Worm (Caenorhabditis elegans) whole organism, L1 larva: ENCODE results near the gene bath-24.

ENCODE experiments used
- C04F5.9 ChIP-seq: sonication (generic microtip); optimal IDR thresholded peaks from 2 replicates; lab custom pipeline; 2016; ENCODE audit warnings: missing genetic modification characterization, missing compliant biosample characterization
- C16A3.4 ChIP-seq: fragments of 150-350 bp; optimal IDR thresholded peaks from 2 replicates; lab custom pipeline; 2014; ENCODE audit warnings: missing biosample characterization, missing genetic modification characterization
- C34B4.2 ChIP-seq: sonication (generic microtip); optimal IDR thresholded peaks from 2 replicates; lab custom pipeline; 2017; ENCODE audit warnings: mild to moderate bottlenecking, missing genetic modification characterization, missing compliant biosample characterization
- F16B12.6 ChIP-seq: fragments of 150-350 bp; optimal IDR thresholded peaks from 2 replicates; lab custom pipeline; 2014; ENCODE audit warnings: missing biosample characterization, missing genetic modification characterization
- alr-1 ChIP-seq: fragments of 200-800 bp; sonication (Bioruptor generic); optimal IDR thresholded peaks from 2 replicates; lab custom pipeline; 2018; ENCODE audit warnings: borderline replicate concordance, mild to moderate bottlenecking, missing genetic modification characterization, missing compliant biosample characterization
- ceh-63 ChIP-seq: fragments of 200-800 bp; sonication (Bioruptor generic); optimal IDR thresholded peaks from 2 replicates; lab custom pipeline; 2018; ENCODE audit warnings: mild to moderate bottlenecking, missing genetic modification characterization, missing compliant biosample characterization
- ceh-88 ChIP-seq: fragments of 200-800 bp; sonication (Bioruptor generic); IDR thresholded peaks from 2 replicates; pipeline ENCODE4 v1.3.6; 2022; ENCODE audit warnings: missing genetic modification characterization, missing compliant biosample characterization
- ceh-90 ChIP-seq: sonication (generic microtip); optimal IDR thresholded peaks from 2 replicates; lab custom pipeline; 2016; ENCODE audit warnings: missing genetic modification characterization, missing compliant biosample characterization
- ces-1 ChIP-seq: fragments of 150-350 bp; optimal IDR thresholded peaks from 2 replicates; lab custom pipeline; 2014; ENCODE audit warnings: missing biosample characterization, missing genetic modification reagents, missing genetic modification characterization
- dpl-1 ChIP-seq, 3 experiments: fragments of 150-350 bp in 2 of 3; sonication (generic microtip) in 1 of 3; optimal IDR thresholded peaks; 2 replicates each; lab custom pipeline; 2014 to 2017; ENCODE audit warnings: missing biosample characterization in 3 of 3, missing genetic modification characterization in 3 of 3, missing genetic modification reagents in 3 of 3
- dsc-1 ChIP-seq: sonication (generic microtip); optimal IDR thresholded peaks from 2 replicates; lab custom pipeline; 2016; ENCODE audit warnings: mild to moderate bottlenecking, missing genetic modification characterization, missing compliant biosample characterization
- efl-1 ChIP-seq, 4 experiments: fragments of 150-350 bp; optimal IDR thresholded peaks in 3 of 4; peaks in 1 of 4; 1 replicate in 1 of 4; 2 replicates in 3 of 4; lab custom pipeline; 2014; ENCODE audit warnings: missing biosample characterization in 2 of 4, missing genetic modification characterization in 2 of 4, missing genetic modification reagents in 2 of 4
- elt-2 ChIP-seq: sonication (generic microtip); optimal IDR thresholded peaks from 2 replicates; lab custom pipeline; 2016; ENCODE audit warnings: missing genetic modification characterization, mild to moderate bottlenecking, inconsistent platforms, missing compliant biosample characterization, missing genetic modification reagents
- fkh-4 ChIP-seq: sonication (generic microtip); optimal IDR thresholded peaks from 2 replicates; lab custom pipeline; 2016; ENCODE audit warnings: missing compliant biosample characterization, missing genetic modification characterization, borderline replicate concordance
- fkh-8 ChIP-seq: sonication (generic microtip); optimal IDR thresholded peaks from 2 replicates; lab custom pipeline; 2016; ENCODE audit warnings: mild to moderate bottlenecking, missing genetic modification characterization, missing compliant biosample characterization
- grh-1 ChIP-seq: fragments of 200-800 bp; sonication (Bioruptor generic); IDR thresholded peaks from 2 replicates; pipeline ENCODE4 v1.3.6; 2022; ENCODE audit warnings: missing genetic modification reagents, missing genetic modification characterization, missing compliant biosample characterization
- isw-1 ChIP-seq: fragments of 200-800 bp; sonication (Bioruptor generic); IDR thresholded peaks from 2 replicates; pipeline ENCODE4 v1.3.6; 2022; ENCODE audit warnings: missing genetic modification characterization, missing compliant biosample characterization
- jun-1 ChIP-seq: fragments of 150-350 bp; optimal IDR thresholded peaks from 2 replicates; lab custom pipeline; 2014; ENCODE audit warnings: missing biosample characterization, missing genetic modification reagents, missing genetic modification characterization
- lin-14 ChIP-seq: fragments of 200-800 bp; sonication (Bioruptor generic); optimal IDR thresholded peaks from 2 replicates; lab custom pipeline; 2018; ENCODE audit warnings: mild to moderate bottlenecking, missing genetic modification characterization, moderate library complexity, missing compliant biosample characterization
- lin-15B ChIP-seq: fragments of 150-350 bp; sonication (generic microtip); optimal IDR thresholded peaks from 3 replicates; lab custom pipeline; 2014; ENCODE audit warnings: missing biosample characterization, missing genetic modification characterization
- lir-3 ChIP-seq: sonication (generic microtip); optimal IDR thresholded peaks from 2 replicates; lab custom pipeline; 2016; ENCODE audit warnings: mild to moderate bottlenecking, missing genetic modification characterization, moderate library complexity, missing compliant biosample characterization; ENCODE audit not compliant: poor library complexity
- mef-2 ChIP-seq: fragments of 150-350 bp; optimal IDR thresholded peaks from 2 replicates; lab custom pipeline; 2014; ENCODE audit warnings: missing biosample characterization, missing genetic modification characterization
- mep-1 ChIP-seq: fragments of 150-350 bp; optimal IDR thresholded peaks from 2 replicates; lab custom pipeline; 2014; ENCODE audit warnings: missing biosample characterization, missing genetic modification characterization
- nhr-20 ChIP-seq: sonication (generic microtip); optimal IDR thresholded peaks from 2 replicates; lab custom pipeline; 2016; ENCODE audit warnings: mild to moderate bottlenecking, missing genetic modification characterization, missing compliant biosample characterization
- nhr-237 ChIP-seq: fragments of 150-350 bp; optimal IDR thresholded peaks from 2 replicates; lab custom pipeline; 2014; ENCODE audit warnings: missing biosample characterization, missing genetic modification characterization
- nhr-85 ChIP-seq: sonication (generic microtip); peaks from one replicate; lab custom pipeline; 2016; ENCODE audit warnings: missing genetic modification characterization, inconsistent platforms, missing compliant biosample characterization
- nhr-90 ChIP-seq: sonication (generic microtip); optimal IDR thresholded peaks from 2 replicates; lab custom pipeline; 2016; ENCODE audit warnings: mild to moderate bottlenecking, missing genetic modification characterization, missing compliant biosample characterization; ENCODE audit not compliant: poor library complexity
- pag-3 ChIP-seq: sonication (generic microtip); optimal IDR thresholded peaks from 2 replicates; lab custom pipeline; 2017; ENCODE audit warnings: missing genetic modification characterization, mild to moderate bottlenecking, missing compliant biosample characterization, antibody characterized with exemption, borderline replicate concordance; ENCODE audit not compliant: insufficient read depth
- pqm-1 ChIP-seq: sonication (generic microtip); optimal IDR thresholded peaks from 3 replicates; lab custom pipeline; 2017; ENCODE audit warnings: missing biosample characterization, missing genetic modification characterization
- skn-1 ChIP-seq: fragments of 150-350 bp; optimal IDR thresholded peaks from 2 replicates; lab custom pipeline; 2014; ENCODE audit warnings: missing biosample characterization, missing genetic modification characterization
- snu-23 ChIP-seq: sonication (generic microtip); optimal IDR thresholded peaks from 2 replicates; lab custom pipeline; 2016; ENCODE audit warnings: missing genetic modification characterization, missing compliant biosample characterization
- sptf-1 ChIP-seq: fragments of 150-350 bp; optimal IDR thresholded peaks from 2 replicates; lab custom pipeline; 2014; ENCODE audit warnings: missing biosample characterization, missing genetic modification characterization
- swsn-7 ChIP-seq: sonication (generic microtip); optimal IDR thresholded peaks from 2 replicates; lab custom pipeline; 2016; ENCODE audit warnings: missing genetic modification characterization, missing compliant biosample characterization
- unc-30 ChIP-seq: sonication (generic microtip); optimal IDR thresholded peaks from 2 replicates; lab custom pipeline; 2017; ENCODE audit warnings: missing biosample characterization, missing genetic modification characterization
- unc-86 ChIP-seq: sonication (generic microtip); optimal IDR thresholded peaks from 2 replicates; lab custom pipeline; 2016; ENCODE audit warnings: missing genetic modification characterization, missing compliant biosample characterization
- unc-98 ChIP-seq: fragments of 200-800 bp; sonication (Bioruptor generic); IDR thresholded peaks from 2 replicates; pipeline ENCODE4 v1.3.6; 2022; ENCODE audit warnings: missing genetic modification characterization, missing compliant biosample characterization
- vab-15 ChIP-seq: sonication (generic microtip); optimal IDR thresholded peaks from 2 replicates; lab custom pipeline; 2017; ENCODE audit warnings: missing genotype, mild to moderate bottlenecking, missing genetic modification characterization, missing compliant biosample characterization
- xbp-1 ChIP-seq: sonication (generic microtip); optimal IDR thresholded peaks from 2 replicates; lab custom pipeline; 2016; ENCODE audit warnings: missing genetic modification characterization, missing compliant biosample characterization
- zag-1 ChIP-seq: fragments of 150-350 bp; optimal IDR thresholded peaks from 2 replicates; lab custom pipeline; 2014; ENCODE audit warnings: missing biosample characterization, missing genetic modification characterization
- ztf-4 ChIP-seq: fragments of 150-350 bp; optimal IDR thresholded peaks from 2 replicates; lab custom pipeline; 2014; ENCODE audit warnings: missing biosample characterization, missing genetic modification characterization

Gene bath-24

DNA sequence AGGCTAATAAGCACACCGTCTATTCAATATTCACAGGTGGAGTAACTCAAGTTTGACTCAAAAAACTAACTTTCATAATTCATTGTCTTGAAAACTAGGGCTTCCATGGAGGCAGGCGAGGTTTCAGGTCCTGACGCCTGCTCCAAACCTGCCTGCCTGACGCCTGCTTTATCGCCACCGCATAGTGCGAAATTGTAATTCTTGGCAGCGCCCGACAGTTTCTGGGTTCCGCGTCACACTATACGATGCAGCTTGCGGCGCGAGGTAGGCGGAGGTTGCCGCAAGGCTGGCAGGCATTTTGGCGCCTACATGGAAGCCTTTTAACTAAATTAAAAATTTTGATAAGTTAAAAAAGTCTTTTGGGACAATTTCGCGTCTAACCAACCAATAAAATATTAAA, 41.8 kb upstream of the bath-24 start:
- TF ChIP-seq nhr-237 (tag; lab: Kevin White, UChicago) (no peak), F16B12.6 (tag; lab: Kevin White, UChicago) (no peak), unc-30 (no peak), skn-1 (tag; lab: Kevin White, UChicago) (no peak), sptf-1 (tag; lab: Kevin White, UChicago) (no peak), ceh-88 (GFP tag; lab: Robert Waterston, UW) (no peak), lin-14 (GFP tag; lab: Kevin White, UChicago) (no peak), fkh-4 (tag; lab: Kevin White, UChicago) (no peak), snu-23 (GFP tag; lab: Kevin White, UChicago) (no peak), zag-1 (tag; lab: Kevin White, UChicago) (no peak), C16A3.4 (tag; lab: Kevin White, UChicago) (no peak), vab-15 (tag; lab: Kevin White, UChicago) (no peak), dsc-1 (no peak), ceh-90 (tag; lab: Kevin White, UChicago) (no peak), swsn-7 (tag; lab: Kevin White, UChicago) (no peak), fkh-8 (tag; lab: Kevin White, UChicago) (no peak), isw-1 (GFP tag; lab: Robert Waterston, UW) (no peak)

DNA sequence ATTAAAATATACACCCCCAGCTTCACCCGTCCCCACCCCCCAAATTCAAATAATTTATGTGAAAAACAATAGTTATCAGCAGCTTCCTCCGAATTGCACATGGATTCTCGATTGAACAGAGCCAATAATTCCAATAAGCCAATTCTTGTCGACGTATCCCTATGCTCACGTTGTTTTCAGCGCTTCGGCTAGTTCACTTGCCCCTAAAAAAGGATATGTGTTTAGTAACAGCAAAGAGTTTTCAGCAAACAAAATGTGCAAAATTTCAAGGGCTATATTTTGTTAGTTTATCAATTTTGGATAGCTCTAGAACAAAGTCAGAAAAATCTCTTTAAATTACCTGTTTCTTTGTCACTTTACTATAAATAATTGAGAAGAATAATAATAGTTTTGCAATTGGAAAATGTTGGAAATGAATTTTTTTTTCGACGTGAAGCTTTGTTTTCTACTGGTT, 38.3 kb upstream of the bath-24 start, which contains the start of the genes T16A1.5 and fbxc-49:
T16A1.5 (minus strand) TSS at position 101 of the 454 bp plus-strand sequence.
fbxc-49 (plus strand) TSS at position 404 of the 454 bp plus-strand sequence.
- no peak for TF ChIP-seq unc-98 (GFP tag; lab: Robert Waterston, UW)
- TF ChIP-seq xbp-1 (tag; lab: Kevin White, UChicago) = no peak
- no peak for TF ChIP-seq snu-23 (GFP tag; lab: Kevin White, UChicago)
- no peak for TF ChIP-seq jun-1
- no peak for TF ChIP-seq mef-2 (tag; lab: Kevin White, UChicago)
- no peak for TF ChIP-seq grh-1 (GFP tag; lab: Robert Waterston, UW)
- no peak for TF ChIP-seq isw-1 (GFP tag; lab: Robert Waterston, UW)
- TF ChIP-seq ceh-63 = no peak
- TF ChIP-seq unc-86 (tag; lab: Kevin White, UChicago) = no peak
- no peak for TF ChIP-seq C34B4.2 (tag; lab: Kevin White, UChicago)
- no peak for TF ChIP-seq lin-14 (GFP tag; lab: Kevin White, UChicago)

DNA sequence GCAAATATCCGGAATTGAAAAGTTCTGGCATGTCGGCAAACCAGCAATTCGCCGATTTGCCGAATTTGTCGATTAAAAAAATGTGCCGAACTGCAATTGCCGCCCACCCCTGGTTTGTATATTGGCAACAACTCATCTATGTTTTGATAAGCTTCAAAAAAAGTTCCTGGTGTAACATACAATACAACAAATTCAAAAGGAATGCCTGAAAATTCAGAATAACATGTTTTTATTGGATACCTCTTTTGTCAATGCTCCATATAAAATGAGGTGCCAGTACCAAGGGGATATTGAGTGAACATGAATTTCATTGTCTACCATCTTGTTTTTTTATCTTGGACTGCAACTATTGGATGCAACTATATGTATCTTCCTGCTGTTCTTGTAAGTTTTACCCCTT, 35.9 kb upstream of the bath-24 start, which contains the start of gene T16A1.4:
T16A1.4 (plus strand) TSS at position 301 of the 400 bp plus-strand sequence.
- TF ChIP-seq mep-1 (tag; lab: Kevin White, UChicago) = no peak
- no peak for TF ChIP-seq nhr-20
- no peak for TF ChIP-seq lir-3 (tag; lab: Kevin White, UChicago)
- TF ChIP-seq C16A3.4 (tag; lab: Kevin White, UChicago) = no peak
- no peak for TF ChIP-seq C34B4.2 (tag; lab: Kevin White, UChicago)
- TF ChIP-seq ztf-4 (tag; lab: Kevin White, UChicago) = no peak
- TF ChIP-seq ces-1 (GFP tag; lab: Kevin White, UChicago) = no peak

DNA sequence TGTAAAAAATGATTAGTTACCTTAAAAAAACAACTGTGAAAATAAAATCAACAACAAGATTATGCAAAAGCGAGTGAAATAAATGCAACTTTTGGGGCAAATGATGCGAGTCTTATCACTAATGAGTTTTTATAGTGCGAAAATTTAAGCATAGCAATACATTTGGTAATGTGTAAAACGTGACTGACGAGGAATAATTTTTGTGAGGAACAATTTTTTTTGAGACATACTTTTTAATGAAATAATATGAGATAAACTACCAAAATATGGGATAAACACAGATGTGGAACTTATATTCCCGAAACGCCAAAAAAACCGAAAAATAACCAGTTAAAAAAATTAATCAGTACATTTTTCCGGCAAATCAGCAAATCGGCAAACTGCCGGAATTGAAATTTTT, 35.0 kb upstream of the bath-24 start, which contains the start of gene F07E5.9:
F07E5.9 (minus strand) TSS at position 101 of the 400 bp plus-strand sequence.
- no peak for TF ChIP-seq ceh-63
- no peak for TF ChIP-seq efl-1 (optimal IDR thresholded peaks at IDR 0.05; lab: Kevin White, UChicago)
- peak in 1 of 2 experiments; percentile 9 for TF ChIP-seq efl-1 (GFP tag; optimal IDR thresholded peaks at IDR 0.05 in 1 of 2; lab: Kevin White, UChicago)

DNA sequence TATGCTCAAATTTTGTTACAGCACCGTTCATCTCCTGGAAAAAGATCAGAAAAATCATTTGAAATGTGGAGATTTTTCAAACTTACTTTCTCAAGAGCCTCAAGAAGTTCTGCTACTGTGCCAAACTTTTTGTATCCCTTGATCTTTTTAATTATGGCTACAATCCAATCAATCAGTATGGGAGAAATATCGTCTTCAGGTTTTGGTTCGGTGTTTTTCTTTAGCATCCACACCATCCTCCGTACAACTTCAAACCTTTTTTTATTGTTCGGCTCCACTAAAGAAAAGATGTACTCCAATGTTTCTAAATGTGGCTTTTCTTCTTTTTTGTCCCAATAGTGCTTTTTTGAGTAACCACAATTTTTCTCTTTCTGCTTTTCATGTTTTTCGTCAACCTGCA, 31.1 kb upstream of the bath-24 start:
- TF ChIP-seq lin-14 (GFP tag; lab: Kevin White, UChicago) = no peak
- no peak for TF ChIP-seq pqm-1
- no peak for TF ChIP-seq elt-2 (tag; lab: Kevin White, UChicago)
- TF ChIP-seq nhr-85 = no peak
- no peak for TF ChIP-seq ceh-63
- no peak for TF ChIP-seq ztf-4 (tag; lab: Kevin White, UChicago)
- no peak for TF ChIP-seq xbp-1 (tag; lab: Kevin White, UChicago)
- no peak for TF ChIP-seq nhr-20
- TF ChIP-seq pag-3 (tag; lab: Kevin White, UChicago) = no peak
- no peak for TF ChIP-seq C04F5.9
- TF ChIP-seq nhr-90 (tag; lab: Kevin White, UChicago) = no peak
- no peak for TF ChIP-seq vab-15 (tag; lab: Kevin White, UChicago)
- no peak for TF ChIP-seq dpl-1 (GFP tag; optimal IDR thresholded peaks at IDR 0.05; lab: Kevin White, UChicago)
- no peak for TF ChIP-seq alr-1
- TF ChIP-seq lin-15B = no peak
